Fruit fly (Drosophila melanogaster) whole organism, embryonic: ENCODE data around the gene CG15142.
A peak's percentile ranks its signal among the peaks of the same experiment; 100 is the strongest.

Experiments
- Antp ChIP-seq: fragments of 200-800 bp; sonication (Bioruptor generic); optimal IDR thresholded peaks from 3 replicates; lab custom pipeline; 2016; ENCODE audit warnings: missing biosample characterization, missing genetic modification characterization
- Bdp1 ChIP-seq: fragments of 200-800 bp; sonication (Bioruptor generic); optimal IDR thresholded peaks from 3 replicates; lab custom pipeline; 2016; ENCODE audit warnings: missing biosample characterization, missing genetic modification characterization
- CG10366 ChIP-seq: fragments of 200-800 bp; sonication (Bioruptor generic); IDR thresholded peaks from 2 replicates; pipeline ENCODE4 v1.3.6; 2022; ENCODE audit warnings: missing biosample characterization, missing genetic modification characterization
- CG10431 ChIP-seq: fragments of 200-800 bp; sonication (Bioruptor generic); optimal IDR thresholded peaks from 3 replicates; lab custom pipeline; 2018; ENCODE audit warnings: missing biosample characterization, mild to moderate bottlenecking, missing genetic modification characterization
- CG11093 ChIP-seq: fragments of 200-800 bp; sonication (Bioruptor generic); IDR thresholded peaks from 3 replicates; pipeline ENCODE4 v1.3.6; 2022; ENCODE audit warnings: missing biosample characterization, missing genetic modification characterization
- CG11456 ChIP-seq: fragments of 200-800 bp; sonication (Bioruptor generic); IDR thresholded peaks from 3 replicates; pipeline ENCODE4 v1.3.6; 2022; ENCODE audit warnings: missing biosample characterization, missing genetic modification characterization
- CG11696 ChIP-seq: fragments of 200-800 bp; sonication (Bioruptor generic); IDR thresholded peaks from 2 replicates; pipeline ENCODE4 v1.3.6; 2022; ENCODE audit warnings: missing biosample characterization, missing genetic modification characterization
- CG13123 ChIP-seq: fragments of 200-800 bp; sonication (Bioruptor generic); optimal IDR thresholded peaks from 2 replicates; lab custom pipeline; 2016; ENCODE audit warnings: missing biosample characterization, missing genetic modification characterization
- CG15073 ChIP-seq: fragments of 200-800 bp; sonication (Bioruptor generic); optimal IDR thresholded peaks from 2 replicates; lab custom pipeline; 2016; ENCODE audit warnings: missing biosample characterization, missing genetic modification characterization
- CG15479 ChIP-seq: fragments of 200-800 bp; sonication (Bioruptor generic); optimal IDR thresholded peaks from 3 replicates; lab custom pipeline; 2019; ENCODE audit warnings: missing biosample characterization, mild to moderate bottlenecking, missing genetic modification characterization, moderate library complexity
- CG16863 ChIP-seq: fragments of 200-800 bp; sonication (Bioruptor generic); optimal IDR thresholded peaks from 3 replicates; lab custom pipeline; 2016; ENCODE audit warnings: missing biosample characterization, missing genetic modification characterization
- CG2202 ChIP-seq: fragments of 200-800 bp; sonication (Bioruptor generic); optimal IDR thresholded peaks from 2 replicates; lab custom pipeline; 2018; ENCODE audit warnings: missing biosample characterization, mild to moderate bottlenecking, missing genetic modification characterization
- CG31441 ChIP-seq: fragments of 200-800 bp; sonication (Bioruptor generic); IDR thresholded peaks from 2 replicates; pipeline ENCODE4 v1.3.6; 2022; ENCODE audit warnings: missing biosample characterization, missing genetic modification characterization
- CG3995 ChIP-seq: fragments of 200-800 bp; sonication (Bioruptor generic); optimal IDR thresholded peaks from 3 replicates; lab custom pipeline; 2016; ENCODE audit warnings: missing biosample characterization, missing genetic modification characterization
- CG4424 ChIP-seq: fragments of 200-800 bp; sonication (Bioruptor generic); optimal IDR thresholded peaks from 3 replicates; lab custom pipeline; 2016; ENCODE audit warnings: missing biosample characterization, missing genetic modification characterization
- CG4854 ChIP-seq: fragments of 200-800 bp; sonication (Bioruptor generic); optimal IDR thresholded peaks from 2 replicates; lab custom pipeline; 2016; ENCODE audit warnings: missing biosample characterization, missing genetic modification characterization, inconsistent platforms
- CG5953 ChIP-seq: fragments of 200-800 bp; sonication (Bioruptor generic); IDR thresholded peaks from 2 replicates; pipeline ENCODE4 v1.3.6; 2022; ENCODE audit warnings: missing biosample characterization, missing genetic modification characterization
- CG8388 ChIP-seq: fragments of 200-800 bp; sonication (Bioruptor generic); optimal IDR thresholded peaks from 2 replicates; lab custom pipeline; 2019; ENCODE audit warnings: missing biosample characterization, mild to moderate bottlenecking, missing genetic modification characterization, moderate library complexity
- Dek ChIP-seq: fragments of 200-800 bp; sonication (Bioruptor generic); optimal IDR thresholded peaks from 3 replicates; lab custom pipeline; 2019; ENCODE audit warnings: missing biosample characterization, mild to moderate bottlenecking, missing genetic modification characterization, moderate library complexity
- MTF-1 ChIP-seq: fragments of 200-800 bp; sonication (Bioruptor generic); optimal IDR thresholded peaks from 2 replicates; lab custom pipeline; 2018; ENCODE audit warnings: missing biosample characterization, mild to moderate bottlenecking, missing genetic modification characterization, borderline replicate concordance
- Mad ChIP-seq: fragments of 200-800 bp; sonication (Bioruptor generic); optimal IDR thresholded peaks from 2 replicates; lab custom pipeline; 2016; ENCODE audit warnings: missing biosample characterization, missing genetic modification characterization
- NFAT ChIP-seq: fragments of 200-800 bp; sonication (Bioruptor generic); IDR thresholded peaks from 2 replicates; pipeline ENCODE4 v1.3.6; 2022; ENCODE audit warnings: missing biosample characterization, missing genetic modification characterization
- PHDP ChIP-seq: fragments of 200-800 bp; sonication (Bioruptor generic); optimal IDR thresholded peaks from 3 replicates; lab custom pipeline; 2018; ENCODE audit warnings: missing biosample characterization, mild to moderate bottlenecking, missing genetic modification characterization, moderate library complexity
- Scr ChIP-seq: fragments of 200-800 bp; sonication (Bioruptor generic); IDR thresholded peaks from 2 replicates; pipeline ENCODE4 v1.3.6; 2022; ENCODE audit warnings: missing biosample characterization, missing genetic modification characterization; ENCODE audit not compliant: partially characterized antibody
- Usf ChIP-seq: fragments of 200-800 bp; sonication (Bioruptor generic); optimal IDR thresholded peaks from 2 replicates; lab custom pipeline; 2017; ENCODE audit warnings: missing genotype, missing biosample characterization, missing genetic modification characterization
- aop ChIP-seq: fragments of 200-800 bp; sonication (Bioruptor generic); IDR thresholded peaks from 2 replicates; pipeline ENCODE4 v1.3.6; 2022; ENCODE audit warnings: missing biosample characterization, missing genetic modification characterization
- ash1 ChIP-seq: fragments of 200-800 bp; sonication (Bioruptor generic); optimal IDR thresholded peaks from 2 replicates; lab custom pipeline; 2018; ENCODE audit warnings: missing biosample characterization, mild to moderate bottlenecking, missing genetic modification characterization
- bigmax ChIP-seq: fragments of 200-800 bp; sonication (Bioruptor generic); optimal IDR thresholded peaks from 2 replicates; lab custom pipeline; 2018; ENCODE audit warnings: missing biosample characterization, mild to moderate bottlenecking, missing genetic modification characterization
- cas ChIP-seq: fragments of 200-800 bp; sonication (Bioruptor generic); IDR thresholded peaks from 2 replicates; pipeline ENCODE4 v1.3.6; 2022; ENCODE audit warnings: missing biosample characterization, missing genetic modification characterization
- da ChIP-seq: fragments of 200-800 bp; sonication (Bioruptor generic); optimal IDR thresholded peaks from 2 replicates; lab custom pipeline; 2016; ENCODE audit warnings: missing biosample characterization, missing genetic modification characterization
- disco-r ChIP-seq: fragments of 200-800 bp; sonication (Bioruptor generic); optimal IDR thresholded peaks from 2 replicates; lab custom pipeline; 2016; ENCODE audit warnings: missing biosample characterization, missing genetic modification characterization
- dmrt11E ChIP-seq: fragments of 200-800 bp; sonication (Bioruptor generic); optimal IDR thresholded peaks from 3 replicates; lab custom pipeline; 2018; ENCODE audit warnings: missing biosample characterization, mild to moderate bottlenecking, missing genetic modification characterization, moderate library complexity
- en ChIP-seq: fragments of 200-800 bp; sonication (Bioruptor generic); optimal IDR thresholded peaks from 2 replicates; lab custom pipeline; 2016; ENCODE audit warnings: missing biosample characterization, missing genetic modification characterization
- gce ChIP-seq: fragments of 200-800 bp; sonication (Bioruptor generic); IDR thresholded peaks from 3 replicates; pipeline ENCODE4 v1.3.6; 2022; ENCODE audit warnings: missing biosample characterization, missing genetic modification characterization
- gsb ChIP-seq: fragments of 200-800 bp; sonication (Bioruptor generic); IDR thresholded peaks from 2 replicates; pipeline ENCODE4 v1.3.6; 2022; ENCODE audit warnings: missing biosample characterization, missing genetic modification characterization
- her ChIP-seq: fragments of 200-800 bp; sonication (Bioruptor generic); optimal IDR thresholded peaks from 2 replicates; lab custom pipeline; 2016; ENCODE audit warnings: missing biosample characterization, missing genetic modification characterization
- insv ChIP-seq, 2 experiments: fragments of 200-800 bp; sonication (Bioruptor generic); optimal IDR thresholded peaks; 3 replicates each; lab custom pipeline; 2016 to 2018; ENCODE audit warnings: missing biosample characterization in 2 of 2, missing genetic modification characterization in 2 of 2
- inv ChIP-seq: fragments of 200-800 bp; sonication (Bioruptor generic); IDR thresholded peaks from 2 replicates; pipeline ENCODE4 v1.3.6; 2022; ENCODE audit warnings: missing biosample characterization, missing genetic modification characterization; ENCODE audit not compliant: partially characterized antibody
- onecut ChIP-seq: fragments of 200-800 bp; sonication (Bioruptor generic); IDR thresholded peaks from 2 replicates; pipeline ENCODE4 v1.3.6; 2022; ENCODE audit warnings: missing biosample characterization, missing genetic modification characterization
- pan ChIP-seq, 4 experiments: fragments of >200 bp in 3 of 4; fragments of 200-800 bp in 1 of 4; sonication (Bioruptor generic) in 1 of 4; optimal IDR thresholded peaks in 3 of 4; IDR thresholded peaks in 1 of 4; 2 replicates each; pipeline versions ENCODE4 v1.3.6 to Lab custom; 2017 to 2022; ENCODE audit warnings: missing biosample characterization in 2 of 4, missing genetic modification characterization in 2 of 4, mixed read lengths in 1 of 4
- pnt ChIP-seq: fragments of 200-800 bp; sonication (Bioruptor generic); optimal IDR thresholded peaks from 3 replicates; lab custom pipeline; 2016; ENCODE audit warnings: missing biosample characterization, missing genetic modification characterization
- pum ChIP-seq: fragments of 200-800 bp; sonication (Bioruptor generic); optimal IDR thresholded peaks from 2 replicates; lab custom pipeline; 2016; ENCODE audit warnings: missing biosample characterization, missing genetic modification characterization
- ranshi ChIP-seq: fragments of 200-800 bp; sonication (Bioruptor generic); IDR thresholded peaks from 2 replicates; pipeline ENCODE4 v1.3.6; 2022; ENCODE audit warnings: missing biosample characterization, missing genetic modification characterization
- salm ChIP-seq: fragments of 200-800 bp; sonication (Bioruptor generic); optimal IDR thresholded peaks from 2 replicates; lab custom pipeline; 2018; ENCODE audit warnings: missing biosample characterization, mild to moderate bottlenecking, missing genetic modification characterization
- shn ChIP-seq: fragments of 200-800 bp; sonication (Bioruptor generic); optimal IDR thresholded peaks from 3 replicates; lab custom pipeline; 2016; ENCODE audit warnings: missing biosample characterization, missing genetic modification characterization
- so ChIP-seq: fragments of 200-800 bp; sonication (Bioruptor generic); IDR thresholded peaks from 3 replicates; pipeline ENCODE4 v1.3.6; 2022; ENCODE audit warnings: missing biosample characterization, missing genetic modification characterization
- stc ChIP-seq: fragments of 200-800 bp; sonication (Bioruptor generic); IDR thresholded peaks from 2 replicates; pipeline ENCODE4 v1.3.6; 2022; ENCODE audit warnings: missing biosample characterization, missing genetic modification characterization
- ttk ChIP-seq: fragments of 200-800 bp; sonication (Bioruptor generic); IDR thresholded peaks from 2 replicates; pipeline ENCODE4 v2.1.2; 2022; ENCODE audit warnings: missing biosample characterization, missing genetic modification characterization
- zen ChIP-seq: fragments of 200-800 bp; sonication (Bioruptor generic); optimal IDR thresholded peaks from 3 replicates; lab custom pipeline; 2018; ENCODE audit warnings: missing biosample characterization, mild to moderate bottlenecking, missing genetic modification characterization, moderate library complexity

The CG15142 gene

DNA sequence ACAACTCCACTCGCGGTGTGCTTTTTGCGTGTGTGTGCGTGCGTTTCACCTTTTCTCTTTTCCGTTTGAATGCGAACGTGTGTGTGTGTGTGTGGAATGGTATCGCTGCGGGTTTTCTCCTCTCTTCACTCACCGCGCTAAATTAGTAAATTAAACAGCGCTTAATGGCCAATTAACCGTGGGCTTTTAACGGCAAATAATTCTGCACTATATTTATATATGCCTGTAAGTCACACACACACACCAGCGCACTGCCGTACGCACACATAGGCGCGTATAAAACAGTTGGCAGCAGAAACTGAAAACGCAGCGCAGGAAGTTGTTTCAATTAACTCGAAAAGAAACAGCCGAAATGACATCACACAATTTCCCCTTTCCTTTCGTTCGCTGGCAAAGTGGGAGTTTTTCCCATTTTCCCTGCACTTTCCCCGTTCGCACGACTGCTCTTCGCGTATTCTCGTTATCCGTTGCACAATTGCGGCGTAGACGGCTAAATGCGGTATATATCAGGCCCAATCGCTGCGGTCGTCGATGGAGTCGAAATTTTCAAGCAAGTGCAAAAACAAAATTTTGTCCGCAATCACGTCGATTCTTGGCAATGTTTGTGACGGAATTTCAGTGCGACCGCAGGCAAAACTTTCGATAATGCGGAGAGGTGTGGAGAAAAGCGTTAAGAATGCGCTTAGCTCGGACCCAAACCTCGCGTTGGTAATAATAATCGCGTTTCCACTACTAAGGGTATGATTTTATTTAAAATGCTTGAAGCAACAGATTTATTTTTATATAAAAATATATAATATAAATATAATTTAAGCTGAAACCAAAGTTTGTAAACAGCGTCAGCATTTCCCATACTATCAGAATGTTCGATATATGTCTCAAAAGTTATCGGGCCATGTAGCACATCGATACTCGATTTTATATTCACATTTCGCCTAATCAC is 25.8 kb downstream of the CG15142 start, which contains the start of gene BicD (continued):
- TF ChIP-seq onecut (0 out of 2 replicates have a peak, but pooled peaks have one; percentile 4), CG11456 (GFP tag; lab: Robert Waterston, UW) (no peak), CG15073 (no peak), CG10366 (GFP tag; lab: Robert Waterston, UW) (0 out of 2 replicates have a peak, but pooled peaks have one; percentile 8), CG11093 (GFP tag; lab: Robert Waterston, UW) (no peak), CG11696 (no peak), gsb (GFP tag; lab: Robert Waterston, UW) (no peak), CG4424 (no peak), dmrt11E (tag; lab: Kevin White, UChicago) (no peak), inv (GFP tag; lab: Robert Waterston, UW) (peak; percentile 54), disco-r (GFP tag; lab: Kevin White, UChicago) (no peak), CG2202 (no peak), CG4854 (GFP tag; lab: Kevin White, UChicago) (no peak), aop (GFP tag; lab: Robert Waterston, UW) (no peak), ranshi (no peak), CG3995 (GFP tag; lab: Kevin White, UChicago) (peak; percentile 7), Usf (no peak), CG8388 (GFP tag; lab: Kevin White, UChicago) (no peak), shn (no peak), cas (GFP tag; lab: Robert Waterston, UW) (no peak), Bdp1 (GFP tag; lab: Kevin White, UChicago) (peak; percentile 31), NFAT (GFP tag; lab: Robert Waterston, UW) (no peak), da (no peak), PHDP (tag; lab: Kevin White, UChicago) (peak; percentile 5), insv (GFP tag; optimal IDR thresholded peaks at IDR 0.05; lab: Kevin White, UChicago) (no peak), zen (peak; percentile 42), pnt (no peak), CG13123 (GFP tag; lab: Kevin White, UChicago) (no peak), Dek (peak; percentile 24), Mad (GFP tag; lab: Kevin White, UChicago) (no peak), pum (GFP tag; lab: Kevin White, UChicago) (no peak), ttk (no peak), Antp (GFP tag; lab: Kevin White, UChicago) (no peak), ash1 (no peak), gce (GFP tag; lab: Robert Waterston, UW) (no peak), CG16863 (GFP tag; lab: Kevin White, UChicago) (no peak), her (no peak), Scr (peak; percentile 70), salm (tag; lab: Kevin White, UChicago) (no peak), pan (optimal IDR thresholded peaks at IDR 0.05; lab: Kevin White, UChicago) (no peak), pan (GFP tag; optimal IDR thresholded peaks at IDR 0.05 in 1 of 2, IDR thresholded peaks at IDR 0.05 in 1 of 2) (no peak), CG5953 (GFP tag; lab: Robert Waterston, UW) (no peak), CG31441 (GFP tag; lab: Robert Waterston, UW) (peak; percentile 47; the same call in 1 of the 2 replicates), en (GFP tag; lab: Kevin White, UChicago) (no peak), MTF-1 (GFP tag; lab: Kevin White, UChicago) (no peak), bigmax (GFP tag; lab: Kevin White, UChicago) (no peak), so (GFP tag; lab: Robert Waterston, UW) (no peak), CG10431 (GFP tag; lab: Kevin White, UChicago) (peak; percentile 61), CG15479 (GFP tag; lab: Kevin White, UChicago) (no peak), stc (GFP tag; lab: Robert Waterston, UW) (no peak)
